Worm (Caenorhabditis elegans) whole organism, L3 larva: Measurements from ENCODE around the gene col-9.

Source experiments
- R02D3.7 ChIP-seq: fragments of 150-350 bp; optimal IDR thresholded peaks from 2 replicates; lab custom pipeline; 2014; ENCODE audit warnings: missing biosample characterization, missing genetic modification characterization
- aly-2 ChIP-seq: fragments of 150-350 bp; optimal IDR thresholded peaks from 2 replicates; lab custom pipeline; 2014; ENCODE audit warnings: missing biosample characterization, missing genetic modification characterization
- ama-1 ChIP-seq: fragments of 150-350 bp; optimal IDR thresholded peaks from 2 replicates; lab custom pipeline; 2018
- ceh-16 ChIP-seq: sonication (generic microtip); optimal IDR thresholded peaks from 2 replicates; lab custom pipeline; 2017; ENCODE audit warnings: missing biosample characterization, missing genetic modification characterization
- ceh-28 ChIP-seq: fragments of 150-350 bp; optimal IDR thresholded peaks from 2 replicates; lab custom pipeline; 2014; ENCODE audit warnings: missing biosample characterization, missing genetic modification reagents, missing genetic modification characterization
- ceh-82 ChIP-seq: fragments of 150-350 bp; optimal IDR thresholded peaks from 2 replicates; lab custom pipeline; 2014; ENCODE audit warnings: missing biosample characterization, missing genetic modification characterization
- ceh-9 ChIP-seq: sonication (generic microtip); optimal IDR thresholded peaks from 2 replicates; lab custom pipeline; 2018; ENCODE audit warnings: missing biosample characterization, missing genetic modification characterization
- daf-12 ChIP-seq: fragments of 150-350 bp; optimal IDR thresholded peaks from 2 replicates; lab custom pipeline; 2014; ENCODE audit warnings: missing biosample characterization, missing genetic modification reagents, missing genetic modification characterization
- egl-5 ChIP-seq: fragments of 150-350 bp; optimal IDR thresholded peaks from 2 replicates; lab custom pipeline; 2017; ENCODE audit warnings: missing biosample characterization, missing genetic modification reagents, missing genetic modification characterization, inconsistent platforms
- elt-2 ChIP-seq: sonication (generic microtip); optimal IDR thresholded peaks from 2 replicates; lab custom pipeline; 2016; ENCODE audit warnings: missing genetic modification reagents, mild to moderate bottlenecking, missing genetic modification characterization, missing compliant biosample characterization
- eor-1 ChIP-seq, 2 experiments: fragments of 150-350 bp; optimal IDR thresholded peaks; 2 replicates each; lab custom pipeline; 2014 to 2018; ENCODE audit warnings: missing biosample characterization in 2 of 2, missing genetic modification characterization in 2 of 2
- fkh-10 ChIP-seq: sonication (generic microtip); optimal IDR thresholded peaks from 2 replicates; lab custom pipeline; 2017; ENCODE audit warnings: missing biosample characterization, missing genetic modification reagents, missing genetic modification characterization
- fkh-2 ChIP-seq: fragments of 150-350 bp; optimal IDR thresholded peaks from 2 replicates; lab custom pipeline; 2014; ENCODE audit warnings: missing biosample characterization, missing genetic modification reagents, missing genetic modification characterization
- fos-1 ChIP-seq: fragments of 150-350 bp; optimal IDR thresholded peaks from 2 replicates; lab custom pipeline; 2014; ENCODE audit warnings: missing biosample characterization, missing genetic modification characterization
- hmg-11 ChIP-seq: sonication (generic microtip); optimal IDR thresholded peaks from 2 replicates; lab custom pipeline; 2016; ENCODE audit warnings: missing genetic modification characterization, missing compliant biosample characterization
- jun-1 ChIP-seq: fragments of 150-350 bp; optimal IDR thresholded peaks from 2 replicates; lab custom pipeline; 2014; ENCODE audit warnings: missing biosample characterization, missing genetic modification reagents, missing genetic modification characterization
- lin-15B ChIP-seq: fragments of 150-350 bp; optimal IDR thresholded peaks from 2 replicates; lab custom pipeline; 2014; ENCODE audit warnings: missing biosample characterization, missing genetic modification characterization
- lin-39 ChIP-seq: fragments of 150-350 bp; optimal IDR thresholded peaks from 2 replicates; lab custom pipeline; 2018; ENCODE audit warnings: missing biosample characterization, missing genetic modification reagents, missing genetic modification characterization
- lsy-12 ChIP-seq: sonication (generic microtip); optimal IDR thresholded peaks from 2 replicates; lab custom pipeline; 2016; ENCODE audit warnings: mild to moderate bottlenecking, missing genetic modification characterization, missing compliant biosample characterization
- mdl-1 ChIP-seq: fragments of 150-350 bp; optimal IDR thresholded peaks from 2 replicates; lab custom pipeline; 2014; ENCODE audit warnings: missing biosample characterization, missing genetic modification characterization
- mml-1 ChIP-seq: fragments of 150-350 bp; sonication (generic microtip); optimal IDR thresholded peaks from 3 replicates; lab custom pipeline; 2014; ENCODE audit warnings: missing biosample characterization, missing genetic modification characterization
- nfya-1 ChIP-seq: sonication (generic microtip); optimal IDR thresholded peaks from 2 replicates; lab custom pipeline; 2017; ENCODE audit warnings: missing genetic modification characterization, mild to moderate bottlenecking, missing compliant biosample characterization, antibody characterized with exemption, moderate library complexity; ENCODE audit not compliant: insufficient read depth
- nhr-11 ChIP-seq: fragments of 150-350 bp; optimal IDR thresholded peaks from 2 replicates; lab custom pipeline; 2014; ENCODE audit warnings: missing biosample characterization, missing genetic modification characterization
- nhr-12 ChIP-seq: fragments of 150-350 bp; optimal IDR thresholded peaks from 2 replicates; lab custom pipeline; 2014; ENCODE audit warnings: missing biosample characterization, missing genetic modification characterization
- nhr-23 ChIP-seq: fragments of 150-350 bp; optimal IDR thresholded peaks from 2 replicates; lab custom pipeline; 2014; ENCODE audit warnings: missing biosample characterization, missing genetic modification reagents, missing genetic modification characterization
- nhr-237 ChIP-seq: fragments of 150-350 bp; optimal IDR thresholded peaks from 2 replicates; lab custom pipeline; 2014; ENCODE audit warnings: missing biosample characterization, missing genetic modification characterization
- nhr-25 ChIP-seq: sonication (generic microtip); optimal IDR thresholded peaks from 2 replicates; lab custom pipeline; 2017; ENCODE audit warnings: missing biosample characterization, missing genetic modification characterization
- nhr-28 ChIP-seq: fragments of 150-350 bp; optimal IDR thresholded peaks from 2 replicates; lab custom pipeline; 2014; ENCODE audit warnings: missing biosample characterization, missing genetic modification characterization
- nhr-67 ChIP-seq: fragments of 150-350 bp; optimal IDR thresholded peaks from 2 replicates; lab custom pipeline; 2014; ENCODE audit warnings: missing biosample characterization, missing genetic modification characterization
- pha-4 ChIP-seq: fragments of 150-350 bp; optimal IDR thresholded peaks from 2 replicates; lab custom pipeline; 2014; ENCODE audit warnings: missing biosample characterization, missing genetic modification reagents, missing genetic modification characterization
- pqm-1 ChIP-seq: fragments of 150-350 bp; optimal IDR thresholded peaks from 2 replicates; lab custom pipeline; 2017; ENCODE audit warnings: missing biosample characterization, missing genetic modification characterization, inconsistent platforms
- skn-1 ChIP-seq: fragments of 150-350 bp; optimal IDR thresholded peaks from 2 replicates; lab custom pipeline; 2014; ENCODE audit warnings: missing biosample characterization, missing genetic modification characterization
- snpc-4 ChIP-seq: fragments of 150-350 bp; optimal IDR thresholded peaks from 2 replicates; lab custom pipeline; 2014; ENCODE audit warnings: missing biosample characterization, missing genetic modification characterization
- tbx-2 ChIP-seq: sonication (generic microtip); optimal IDR thresholded peaks from 2 replicates; lab custom pipeline; 2016; ENCODE audit warnings: mild to moderate bottlenecking, missing genetic modification characterization, missing compliant biosample characterization
- unc-39 ChIP-seq: sonication (generic microtip); optimal IDR thresholded peaks from 4 replicates; lab custom pipeline; 2017; ENCODE audit warnings: missing biosample characterization, missing genetic modification characterization
- unc-62 ChIP-seq: fragments of 150-350 bp; sonication (generic microtip); optimal IDR thresholded peaks from 4 replicates; lab custom pipeline; 2014; ENCODE audit warnings: missing biosample characterization, missing genetic modification reagents, missing genetic modification characterization
- zag-1 ChIP-seq: fragments of 150-350 bp; optimal IDR thresholded peaks from 2 replicates; lab custom pipeline; 2014; ENCODE audit warnings: missing biosample characterization, missing genetic modification characterization

The col-9 gene

DNA sequence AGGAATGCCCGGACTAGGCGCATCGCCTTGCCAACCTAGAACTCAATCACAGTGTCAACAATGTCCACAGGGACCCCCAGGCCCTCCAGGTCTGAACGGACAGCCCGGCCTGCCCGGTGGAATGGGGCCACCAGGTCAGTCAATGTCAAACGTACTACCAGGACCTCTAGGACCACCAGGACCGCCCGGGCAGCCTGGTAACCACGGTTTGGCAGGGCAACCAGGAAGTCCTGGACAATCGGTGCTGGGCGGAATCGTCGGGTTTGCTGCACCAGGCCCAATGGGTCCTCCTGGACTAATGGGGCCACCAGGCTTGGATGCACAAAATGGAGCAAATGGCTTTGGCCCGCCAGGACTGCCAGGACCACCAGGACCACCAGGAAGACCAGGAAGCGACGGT, 853 bp downstream of the col-9 start:
- TF ChIP-seq unc-39 (tag; lab: Kevin White, UChicago) (no peak), R02D3.7 (tag; lab: Kevin White, UChicago) (no peak), tbx-2 (tag; lab: Kevin White, UChicago) (no peak), nfya-1 (tag; lab: Kevin White, UChicago) (no peak), ceh-28 (tag; lab: Kevin White, UChicago) (no peak), unc-62 (GFP tag; lab: Kevin White, UChicago) (no peak), nhr-67 (tag; lab: Kevin White, UChicago) (no peak), skn-1 (tag; lab: Kevin White, UChicago) (no peak), ceh-9 (tag; lab: Kevin White, UChicago) (no peak)

- TF ChIP-seq nhr-28 (no peak), ceh-16 (tag; lab: Kevin White, UChicago) (no peak), ceh-82 (tag; lab: Kevin White, UChicago) (no peak), tbx-2 (tag; lab: Kevin White, UChicago) (no peak), mdl-1 (tag; lab: Kevin White, UChicago) (no peak), lsy-12 (tag; lab: Kevin White, UChicago) (no peak), daf-12 (no peak), ceh-9 (tag; lab: Kevin White, UChicago) (no peak), fkh-10 (GFP tag; lab: Kevin White, UChicago) (no peak), lin-15B (tag; lab: Kevin White, UChicago) (no peak), nhr-237 (no peak)
Measured at ce11 chrX:13591175-13591574, 1.3 kb downstream of the col-9 start, which contains the start of gene col-44. Gene col-44, plus strand, starts transcription at chrX:13591475.

ce11 chrX:13591953-13592352, 2.1 kb downstream of the col-9 start:
- no peak for TF ChIP-seq nhr-237
- no peak for TF ChIP-seq lin-15B (tag; lab: Kevin White, UChicago)
- no peak for TF ChIP-seq ceh-28 (tag; lab: Kevin White, UChicago)
- no peak for TF ChIP-seq egl-5 (tag; lab: Kevin White, UChicago)
- no peak for TF ChIP-seq snpc-4 (tag; lab: Kevin White, UChicago)

- TF ChIP-seq R02D3.7 (tag; lab: Kevin White, UChicago) (no peak), jun-1 (tag; lab: Kevin White, UChicago) (no peak), lin-15B (tag; lab: Kevin White, UChicago) (no peak), fos-1 (tag; lab: Kevin White, UChicago) (no peak), fkh-10 (GFP tag; lab: Kevin White, UChicago) (no peak), ama-1 (lab: Kevin White, UChicago) (no peak), mml-1 (tag; lab: Kevin White, UChicago) (no peak), egl-5 (tag; lab: Kevin White, UChicago) (no peak), elt-2 (tag; lab: Kevin White, UChicago) (no peak)
- TF ChIP-seq, all 47 proteins: peak for 0
Measured at ce11 chrX:13592367-13592766, 2.5 kb downstream of the col-9 start, which contains the start of gene F54B11.4. Gene F54B11.4, plus strand, starts transcription at chrX:13592667.

DNA sequence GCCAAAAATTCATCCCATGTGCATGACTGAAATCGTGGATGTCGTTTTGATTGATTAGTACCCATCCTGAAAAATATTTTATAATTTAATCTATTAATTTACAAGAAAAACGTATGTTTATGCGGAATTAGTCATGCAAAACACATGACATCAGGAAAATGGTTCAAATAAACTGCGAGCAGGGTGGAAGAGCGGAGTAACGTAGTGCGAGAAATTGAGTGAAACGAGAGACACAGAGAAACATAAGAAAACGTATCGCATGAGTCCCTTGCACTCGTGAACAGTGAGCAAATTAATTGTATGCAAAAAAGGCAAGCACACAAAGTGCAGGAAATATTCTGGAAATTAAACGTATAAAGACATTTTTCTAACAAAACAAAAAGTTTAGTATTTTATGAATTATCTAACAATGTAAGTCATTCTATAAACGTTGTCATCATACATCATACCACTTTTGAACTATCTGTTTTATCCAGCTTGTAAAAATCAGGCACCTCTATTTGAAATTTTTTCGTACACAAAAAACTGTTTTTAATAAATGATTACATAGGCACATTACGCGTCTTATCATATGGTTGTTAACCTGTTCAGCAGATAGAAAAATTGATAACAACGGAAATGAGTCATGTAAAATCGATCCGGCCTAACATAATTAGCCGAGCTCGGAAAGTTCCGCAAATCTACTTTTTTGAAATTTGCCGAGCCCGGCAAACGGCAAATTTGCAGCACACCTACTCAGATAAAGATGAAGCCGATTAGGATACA, 6.3 kb downstream of the col-9 start, which contains the start of gene F54B11.5:
F54B11.5 (minus strand) TSS at position 66 of the 765 bp plus-strand sequence.
- TF ChIP-seq lin-39 (tag; lab: Kevin White, UChicago) = peak; percentile 28
- TF ChIP-seq elt-2 (tag; lab: Kevin White, UChicago) = peak; percentile 65
- peak; percentile 7 for TF ChIP-seq nhr-23 (tag; lab: Kevin White, UChicago)
- TF ChIP-seq nhr-11 (tag; lab: Kevin White, UChicago) = no peak
- TF ChIP-seq pha-4 (tag; lab: Kevin White, UChicago) = peak; percentile 66
- TF ChIP-seq eor-1 (tag; optimal IDR thresholded peaks at IDR 0.05; lab: Kevin White, UChicago) = no peak
- TF ChIP-seq nhr-237 = no peak
- TF ChIP-seq fkh-2 (tag; lab: Kevin White, UChicago) = no peak
- no peak for TF ChIP-seq nhr-12 (tag; lab: Kevin White, UChicago)
- TF ChIP-seq zag-1 = no peak
- TF ChIP-seq nhr-25 (tag; lab: Kevin White, UChicago) = peak; percentile 20
- peak; percentile 60 for TF ChIP-seq nfya-1 (tag; lab: Kevin White, UChicago)
- no peak for TF ChIP-seq tbx-2 (tag; lab: Kevin White, UChicago)
- TF ChIP-seq snpc-4 (tag; lab: Kevin White, UChicago) = peak; percentile 47
- no peak for TF ChIP-seq aly-2
- TF ChIP-seq mml-1 (tag; lab: Kevin White, UChicago) = no peak
- no peak for TF ChIP-seq mdl-1 (tag; lab: Kevin White, UChicago)
- peak; percentile 49 for TF ChIP-seq lin-15B (tag; lab: Kevin White, UChicago)
- peak; percentile 21 for TF ChIP-seq fos-1 (tag; lab: Kevin White, UChicago)
- TF ChIP-seq pqm-1 (tag; lab: Kevin White, UChicago) = peak; percentile 52
- no peak for TF ChIP-seq ceh-16 (tag; lab: Kevin White, UChicago)
- peak; percentile 76 for TF ChIP-seq hmg-11 (tag; lab: Kevin White, UChicago)
- no peak for TF ChIP-seq nhr-67 (tag; lab: Kevin White, UChicago)
- TF ChIP-seq, all 47 proteins: peak for 11
